Worm (Caenorhabditis elegans) whole organism, early embryonic: ENCODE data around the gene cyp-33D1.

Experiments used
- F13C5.2 ChIP-seq: sonication (generic microtip); optimal IDR thresholded peaks from 2 replicates; lab custom pipeline; 2017; ENCODE audit warnings: mild to moderate bottlenecking, missing genetic modification characterization, inconsistent platforms, missing compliant biosample characterization
- ama-1 ChIP-seq: fragments of 150-350 bp; optimal IDR thresholded peaks from 2 replicates; lab custom pipeline; 2014
- pes-1 ChIP-seq: fragments of 200-800 bp; sonication (Bioruptor generic); IDR thresholded peaks from 2 replicates; pipeline ENCODE4 v1.3.6; 2022; ENCODE audit warnings: missing genetic modification reagents, missing genetic modification characterization, missing compliant biosample characterization
- scrt-1 ChIP-seq: fragments of 200-800 bp; sonication (Bioruptor generic); IDR thresholded peaks from 2 replicates; pipeline ENCODE4 v1.3.6; 2022; ENCODE audit warnings: missing genetic modification characterization, missing compliant biosample characterization
- tbx-37 ChIP-seq: fragments of 200-800 bp; sonication (Bioruptor generic); conservative IDR thresholded peaks from 2 replicates; pipeline ENCODE4 v1.3.6; 2022; ENCODE audit warnings: missing genetic modification reagents, missing genetic modification characterization, missing compliant biosample characterization

DNA sequence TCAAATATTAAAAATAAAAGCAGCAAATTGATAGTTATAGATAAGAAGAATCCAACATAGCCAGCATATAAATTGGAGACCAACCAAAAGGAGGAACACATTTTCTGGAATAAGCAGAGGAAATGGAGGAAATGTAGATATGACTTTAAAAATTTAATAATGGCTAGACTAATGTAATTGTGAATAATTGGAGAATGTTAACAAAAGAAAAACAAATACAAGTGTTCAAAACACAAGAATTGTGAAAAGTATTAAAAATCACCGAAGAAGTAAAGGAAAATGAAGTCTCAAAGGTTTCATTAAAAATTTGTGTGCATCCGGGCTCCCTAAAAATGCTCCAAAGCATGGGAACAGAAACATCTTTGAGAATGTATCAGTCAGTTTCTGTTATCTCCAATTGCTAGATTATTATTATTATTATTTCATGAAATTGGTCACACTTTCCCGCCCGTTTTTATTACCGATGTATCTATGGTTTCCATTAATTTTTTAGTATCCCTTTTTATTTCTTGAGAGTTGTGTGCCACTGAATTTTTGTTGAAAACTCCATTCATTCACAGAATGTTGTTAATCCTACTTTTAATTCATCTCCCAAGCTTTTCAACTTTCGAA, 13.4 kb downstream of the cyp-33D1 start, which contains the start of the genes str-109 and F10A3.11:
- TF ChIP-seq tbx-37 (no peak), pes-1 (GFP tag; lab: Robert Waterston, UW) (no peak), ama-1 (no peak), F13C5.2 (no peak), scrt-1 (no peak)
